Worm (Caenorhabditis elegans) whole organism, young adult: ENCODE results near the gene hpo-38.

ENCODE experiments used
- D2030.7 ChIP-seq: fragments of 200-800 bp; sonication (Bioruptor generic); IDR thresholded peaks from 2 replicates; pipeline ENCODE4 v1.3.6; 2022; ENCODE audit warnings: missing genetic modification reagents, missing genetic modification characterization, missing compliant biosample characterization
- K12H6.12 ChIP-seq: fragments of 200-800 bp; sonication (Bioruptor generic); optimal IDR thresholded peaks from 2 replicates; lab custom pipeline; 2018; ENCODE audit warnings: mild to moderate bottlenecking, missing genetic modification characterization, missing compliant biosample characterization
- ceh-79 ChIP-seq: sonication (generic microtip); optimal IDR thresholded peaks from 2 replicates; lab custom pipeline; 2017; ENCODE audit warnings: mild to moderate bottlenecking, missing genetic modification characterization, missing compliant biosample characterization
- nhr-90 ChIP-seq: sonication (generic microtip); optimal IDR thresholded peaks from 2 replicates; lab custom pipeline; 2016; ENCODE audit warnings: missing genotype, mild to moderate bottlenecking, missing genetic modification characterization, missing compliant biosample characterization
- snpc-3.4 ChIP-seq: sonication (generic microtip); optimal IDR thresholded peaks from 2 replicates; lab custom pipeline; 2017; ENCODE audit warnings: missing genetic modification characterization, mild to moderate bottlenecking, missing compliant biosample characterization, antibody characterized with exemption, moderate library complexity, missing genotype, missing genetic modification reagents
- snpc-4 ChIP-seq, 5 experiments: fragments of 150-350 bp in 1 of 5; sonication (generic microtip) in 4 of 5; optimal IDR thresholded peaks; 2 replicates each; lab custom pipeline; 2014 to 2018; ENCODE audit warnings: missing genetic modification characterization in 5 of 5, missing biosample characterization in 3 of 5, antibody characterized with exemption in 2 of 5, mild to moderate bottlenecking in 2 of 5, missing compliant biosample characterization in 2 of 5, missing genotype in 2 of 5, moderate library complexity in 2 of 5, missing genetic modification reagents in 1 of 5
- unc-62 ChIP-seq: fragments of 150-350 bp; optimal IDR thresholded peaks from 2 replicates; lab custom pipeline; 2014; ENCODE audit warnings: missing biosample characterization, missing genetic modification reagents, missing genetic modification characterization

ce11 chrIII:184335-184734 lies 45.9 kb upstream of the hpo-38 start:
- TF ChIP-seq K12H6.12 (tag; lab: Kevin White, UChicago) (no peak), snpc-4 (GFP tag; optimal IDR thresholded peaks at IDR 0.05; lab: Kevin White, UChicago) (no peak), snpc-4 (tag; optimal IDR thresholded peaks at IDR 0.05; lab: Kevin White, UChicago) (no peak), nhr-90 (tag; lab: Kevin White, UChicago) (no peak), snpc-3.4 (tag; lab: Kevin White, UChicago) (no peak), unc-62 (no peak), ceh-79 (tag; lab: Kevin White, UChicago) (no peak), D2030.7 (GFP tag; lab: Robert Waterston, UW) (no peak)
